Worm (Caenorhabditis elegans) whole organism, early embryonic: ENCODE results near the gene kcc-2.
A peak's percentile ranks its signal among the peaks of the same experiment; 100 is the strongest.

ENCODE experiments used
- flt-1 ChIP-seq: fragments of 200-800 bp; sonication (Bioruptor generic); IDR thresholded peaks from 2 replicates; pipeline ENCODE4 v1.3.6; 2022; ENCODE audit warnings: missing genetic modification characterization, missing compliant biosample characterization
- hmg-4 ChIP-seq: fragments of 200-800 bp; sonication (Bioruptor generic); optimal IDR thresholded peaks from 2 replicates; lab custom pipeline; 2018; ENCODE audit warnings: mild to moderate bottlenecking, missing genetic modification characterization, missing compliant biosample characterization
- hnd-1 ChIP-seq: sonication (generic microtip); optimal IDR thresholded peaks from 2 replicates; lab custom pipeline; 2016; ENCODE audit warnings: missing genetic modification characterization, missing compliant biosample characterization
- pes-1 ChIP-seq: fragments of 200-800 bp; sonication (Bioruptor generic); IDR thresholded peaks from 2 replicates; pipeline ENCODE4 v1.3.6; 2022; ENCODE audit warnings: missing genetic modification reagents, missing genetic modification characterization, missing compliant biosample characterization

kcc-2 gene

ce11 chrIV:6117741-6118265, 77.0 kb downstream of the kcc-2 start, which contains the start of gene zen-4:
Gene zen-4, plus strand, starts transcription at chrIV:6118215.
- peak; percentile 39; the same call in 1 of the 2 replicates for TF ChIP-seq pes-1 (GFP tag; lab: Robert Waterston, UW)
- no peak for TF ChIP-seq hnd-1 (tag; lab: Kevin White, UChicago)
- TF ChIP-seq flt-1 (GFP tag; lab: Robert Waterston, UW), result no peak
- TF ChIP-seq hmg-4 (GFP tag; lab: Kevin White, UChicago), result no peak
